Fruit fly (Drosophila melanogaster) whole organism, embryonic: ENCODE results near the gene Dpp10.

Source experiments
- ATbp ChIP-seq: fragments of 200-800 bp; sonication (Bioruptor generic); optimal IDR thresholded peaks from 2 replicates; lab custom pipeline; 2017; ENCODE audit warnings: missing biosample characterization, mild to moderate bottlenecking, missing genetic modification characterization, missing genetic modification reagents
- Abd-B ChIP-seq: fragments of 200-800 bp; sonication (Bioruptor generic); optimal IDR thresholded peaks from 2 replicates; lab custom pipeline; 2018; ENCODE audit warnings: missing biosample characterization, mild to moderate bottlenecking, missing genetic modification characterization, moderate library complexity
- B-H1 ChIP-seq: fragments of 200-800 bp; sonication (Bioruptor generic); IDR thresholded peaks from 3 replicates; pipeline ENCODE4 v1.3.6; 2022; ENCODE audit warnings: missing biosample characterization, missing genetic modification characterization
- BEAF-32 ChIP-seq: fragments of 200-800 bp; sonication (Bioruptor generic); optimal IDR thresholded peaks from 3 replicates; lab custom pipeline; 2017; ENCODE audit warnings: missing biosample characterization, missing genetic modification characterization, mild to moderate bottlenecking, moderate library complexity, missing genetic modification reagents
- CG10147 ChIP-seq: fragments of 200-800 bp; sonication (Bioruptor generic); optimal IDR thresholded peaks from 2 replicates; lab custom pipeline; 2019; ENCODE audit warnings: missing biosample characterization, mild to moderate bottlenecking, missing genetic modification characterization, moderate library complexity
- CG10267 ChIP-seq: fragments of 200-800 bp; sonication (Bioruptor generic); optimal IDR thresholded peaks from 2 replicates; lab custom pipeline; 2018; ENCODE audit warnings: missing biosample characterization, mild to moderate bottlenecking, missing genetic modification characterization, moderate library complexity
- CG11093 ChIP-seq: fragments of 200-800 bp; sonication (Bioruptor generic); IDR thresholded peaks from 3 replicates; pipeline ENCODE4 v1.3.6; 2022; ENCODE audit warnings: missing biosample characterization, missing genetic modification characterization
- CG11723 ChIP-seq: fragments of 200-800 bp; sonication (Bioruptor generic); optimal IDR thresholded peaks from 2 replicates; lab custom pipeline; 2017; ENCODE audit warnings: missing biosample characterization, mild to moderate bottlenecking, missing genetic modification characterization
- CG12236 ChIP-seq: fragments of 200-800 bp; sonication (Bioruptor generic); optimal IDR thresholded peaks from 2 replicates; lab custom pipeline; 2016; ENCODE audit warnings: missing biosample characterization, missing genetic modification characterization
- CG12659 ChIP-seq: fragments of 200-800 bp; sonication (Bioruptor generic); optimal IDR thresholded peaks from 3 replicates; lab custom pipeline; 2017; ENCODE audit warnings: mild to moderate bottlenecking, missing biosample characterization, missing genetic modification reagents, missing genetic modification characterization
- CG13624 ChIP-seq: fragments of 200-800 bp; sonication (Bioruptor generic); optimal IDR thresholded peaks from 2 replicates; lab custom pipeline; 2016; ENCODE audit warnings: missing biosample characterization, missing genetic modification characterization
- CG1832 ChIP-seq: fragments of 200-800 bp; sonication (Bioruptor generic); optimal IDR thresholded peaks from 2 replicates; lab custom pipeline; 2017; ENCODE audit warnings: missing biosample characterization, mild to moderate bottlenecking, missing genetic modification characterization, inconsistent platforms
- CG18619 ChIP-seq: fragments of 200-800 bp; sonication (Bioruptor generic); optimal IDR thresholded peaks from 3 replicates; lab custom pipeline; 2017; ENCODE audit warnings: missing biosample characterization, mild to moderate bottlenecking, missing genetic modification characterization
- CG30020 ChIP-seq: fragments of 200-800 bp; optimal IDR thresholded peaks from 2 replicates; lab custom pipeline; 2019; ENCODE audit warnings: missing biosample characterization, mild to moderate bottlenecking, missing genetic modification characterization, moderate library complexity
- CG32772 ChIP-seq: fragments of 200-800 bp; sonication (Bioruptor generic); IDR thresholded peaks from 2 replicates; pipeline ENCODE4 v1.3.6; 2022; ENCODE audit warnings: missing biosample characterization, missing genetic modification characterization
- CG3838 ChIP-seq: fragments of 200-800 bp; sonication (Bioruptor generic); optimal IDR thresholded peaks from 3 replicates; lab custom pipeline; 2016; ENCODE audit warnings: missing biosample characterization, missing genetic modification characterization
- CG4854 ChIP-seq: fragments of 200-800 bp; sonication (Bioruptor generic); optimal IDR thresholded peaks from 2 replicates; lab custom pipeline; 2016; ENCODE audit warnings: missing biosample characterization, missing genetic modification characterization, inconsistent platforms
- CG5953 ChIP-seq: fragments of 200-800 bp; sonication (Bioruptor generic); IDR thresholded peaks from 2 replicates; pipeline ENCODE4 v1.3.6; 2022; ENCODE audit warnings: missing biosample characterization, missing genetic modification characterization
- CG6854 ChIP-seq: fragments of 200-800 bp; sonication (Bioruptor generic); optimal IDR thresholded peaks from 3 replicates; lab custom pipeline; 2017; ENCODE audit warnings: missing biosample characterization, mild to moderate bottlenecking, missing genetic modification characterization
- CG7372 ChIP-seq: fragments of 200-800 bp; sonication (Bioruptor generic); IDR thresholded peaks from 2 replicates; pipeline ENCODE4 v1.3.6; 2022; ENCODE audit warnings: missing biosample characterization, missing genetic modification characterization
- CG7556 ChIP-seq: fragments of 200-800 bp; sonication (Bioruptor generic); optimal IDR thresholded peaks from 2 replicates; lab custom pipeline; 2017; ENCODE audit warnings: missing biosample characterization, mild to moderate bottlenecking, missing genetic modification characterization
- CG7963 ChIP-seq: fragments of 200-800 bp; sonication (Bioruptor generic); IDR thresholded peaks from 3 replicates; pipeline ENCODE4 v1.3.6; 2022; ENCODE audit warnings: missing biosample characterization, missing genetic modification characterization; ENCODE audit not compliant: partially characterized antibody
- CG9215 ChIP-seq: fragments of 200-800 bp; sonication (Bioruptor generic); IDR thresholded peaks from 2 replicates; pipeline ENCODE4 v1.3.6; 2022; ENCODE audit warnings: missing biosample characterization, missing genetic modification characterization
- CG9876 ChIP-seq: fragments of 200-800 bp; sonication (Bioruptor generic); optimal IDR thresholded peaks from 2 replicates; lab custom pipeline; 2016; ENCODE audit warnings: missing biosample characterization, missing genetic modification characterization
- Dad ChIP-seq: fragments of 200-800 bp; sonication (Bioruptor generic); optimal IDR thresholded peaks from 3 replicates; lab custom pipeline; 2016; ENCODE audit warnings: missing biosample characterization, missing genetic modification characterization
- Dbx ChIP-seq: fragments of 200-800 bp; sonication (Bioruptor generic); IDR thresholded peaks from 3 replicates; pipeline ENCODE4 v1.3.6; 2022; ENCODE audit warnings: missing biosample characterization, missing genetic modification characterization
- E2f1 ChIP-seq: fragments of 200-800 bp; sonication (Bioruptor generic); IDR thresholded peaks from 2 replicates; pipeline ENCODE4 v1.3.6; 2022; ENCODE audit warnings: missing biosample characterization, missing genetic modification characterization
- Lhr ChIP-seq: fragments of 200-800 bp; sonication (Bioruptor generic); optimal IDR thresholded peaks from 3 replicates; lab custom pipeline; 2017; ENCODE audit warnings: mild to moderate bottlenecking, missing biosample characterization, missing genetic modification reagents, missing genetic modification characterization
- Lpt ChIP-seq: fragments of >200 bp; optimal IDR thresholded peaks from 2 replicates; lab custom pipeline; 2018; ENCODE audit warnings: missing biosample characterization, missing genetic modification characterization
- Nf-YA ChIP-seq: fragments of 200-800 bp; sonication (Bioruptor generic); IDR thresholded peaks from 2 replicates; pipeline ENCODE4 v1.3.6; 2022; ENCODE audit warnings: missing biosample characterization, missing genetic modification characterization
- Optix ChIP-seq: fragments of 200-800 bp; sonication (Bioruptor generic); IDR thresholded peaks from 3 replicates; pipeline ENCODE4 v1.3.6; 2022; ENCODE audit warnings: missing biosample characterization, missing genetic modification characterization
- Rfx ChIP-seq: fragments of 200-800 bp; sonication (Bioruptor generic); IDR thresholded peaks from 2 replicates; pipeline ENCODE4 v1.3.6; 2022; ENCODE audit warnings: missing biosample characterization, missing genetic modification characterization
- Side ChIP-seq: fragments of 200-800 bp; sonication (Bioruptor generic); optimal IDR thresholded peaks from 2 replicates; lab custom pipeline; 2016; ENCODE audit warnings: missing biosample characterization, missing genetic modification characterization
- Xbp1 ChIP-seq: fragments of 200-800 bp; sonication (Bioruptor generic); optimal IDR thresholded peaks from 3 replicates; lab custom pipeline; 2016; ENCODE audit warnings: missing biosample characterization, mild to moderate bottlenecking, missing genetic modification characterization
- dimm ChIP-seq: fragments of 200-800 bp; sonication (Bioruptor generic); IDR thresholded peaks from 2 replicates; pipeline ENCODE4 v1.3.6; 2022; ENCODE audit warnings: missing biosample characterization, missing genetic modification characterization
- en ChIP-seq: fragments of 200-800 bp; sonication (Bioruptor generic); optimal IDR thresholded peaks from 2 replicates; lab custom pipeline; 2016; ENCODE audit warnings: missing biosample characterization, missing genetic modification characterization
- fd96Cb ChIP-seq: fragments of 200-800 bp; sonication (Bioruptor generic); optimal IDR thresholded peaks from 2 replicates; lab custom pipeline; 2018; ENCODE audit warnings: missing biosample characterization, mild to moderate bottlenecking, missing genetic modification characterization, moderate library complexity
- ken ChIP-seq: fragments of 200-800 bp; sonication (Bioruptor generic); IDR thresholded peaks from 3 replicates; pipeline ENCODE4 v1.3.6; 2022; ENCODE audit warnings: missing biosample characterization, missing genetic modification characterization
- odd ChIP-seq: fragments of 200-800 bp; sonication (Bioruptor generic); optimal IDR thresholded peaks from 2 replicates; lab custom pipeline; 2017; ENCODE audit warnings: missing biosample characterization, mild to moderate bottlenecking, missing genetic modification characterization
- onecut ChIP-seq: fragments of 200-800 bp; sonication (Bioruptor generic); IDR thresholded peaks from 2 replicates; pipeline ENCODE4 v1.3.6; 2022; ENCODE audit warnings: missing biosample characterization, missing genetic modification characterization
- p53 ChIP-seq: fragments of 200-800 bp; sonication (Bioruptor generic); optimal IDR thresholded peaks from 2 replicates; lab custom pipeline; 2016; ENCODE audit warnings: missing biosample characterization, missing genetic modification characterization
- pb ChIP-seq: fragments of 200-800 bp; sonication (Bioruptor generic); optimal IDR thresholded peaks from 3 replicates; lab custom pipeline; 2016; ENCODE audit warnings: missing biosample characterization, missing genetic modification characterization
- pfk ChIP-seq: fragments of 200-800 bp; sonication (Bioruptor generic); optimal IDR thresholded peaks from 2 replicates; lab custom pipeline; 2018; ENCODE audit warnings: missing biosample characterization, mild to moderate bottlenecking, missing genetic modification characterization, moderate library complexity
- seq ChIP-seq: fragments of 200-800 bp; sonication (Bioruptor generic); IDR thresholded peaks from 2 replicates; pipeline ENCODE4 v1.3.6; 2022; ENCODE audit warnings: missing biosample characterization, missing genetic modification characterization
- sim ChIP-seq: fragments of 200-800 bp; sonication (Bioruptor generic); IDR thresholded peaks from 2 replicates; pipeline ENCODE4 v1.3.6; 2022; ENCODE audit warnings: missing biosample characterization, missing genetic modification characterization
- slou ChIP-seq: fragments of 200-800 bp; sonication (Bioruptor generic); optimal IDR thresholded peaks from 3 replicates; lab custom pipeline; 2016; ENCODE audit warnings: missing biosample characterization, missing genetic modification characterization
- stc ChIP-seq: fragments of 200-800 bp; sonication (Bioruptor generic); IDR thresholded peaks from 2 replicates; pipeline ENCODE4 v1.3.6; 2022; ENCODE audit warnings: missing biosample characterization, missing genetic modification characterization
- stwl ChIP-seq: fragments of 200-800 bp; sonication (Bioruptor generic); optimal IDR thresholded peaks from 3 replicates; lab custom pipeline; 2018; ENCODE audit warnings: missing biosample characterization, mild to moderate bottlenecking, missing genetic modification characterization, moderate library complexity
- tin ChIP-seq: fragments of 200-800 bp; sonication (Bioruptor generic); optimal IDR thresholded peaks from 3 replicates; lab custom pipeline; 2016; ENCODE audit warnings: missing biosample characterization, missing genetic modification characterization
- unpg ChIP-seq: fragments of 200-800 bp; sonication (Bioruptor generic); optimal IDR thresholded peaks from 3 replicates; lab custom pipeline; 2018; ENCODE audit warnings: missing biosample characterization, mild to moderate bottlenecking, missing genetic modification characterization, moderate library complexity
- vfl ChIP-seq: fragments of 200-800 bp; sonication (Bioruptor generic); optimal IDR thresholded peaks from 2 replicates; lab custom pipeline; 2016; ENCODE audit warnings: missing biosample characterization, missing genetic modification characterization

Dpp10 gene

DNA sequence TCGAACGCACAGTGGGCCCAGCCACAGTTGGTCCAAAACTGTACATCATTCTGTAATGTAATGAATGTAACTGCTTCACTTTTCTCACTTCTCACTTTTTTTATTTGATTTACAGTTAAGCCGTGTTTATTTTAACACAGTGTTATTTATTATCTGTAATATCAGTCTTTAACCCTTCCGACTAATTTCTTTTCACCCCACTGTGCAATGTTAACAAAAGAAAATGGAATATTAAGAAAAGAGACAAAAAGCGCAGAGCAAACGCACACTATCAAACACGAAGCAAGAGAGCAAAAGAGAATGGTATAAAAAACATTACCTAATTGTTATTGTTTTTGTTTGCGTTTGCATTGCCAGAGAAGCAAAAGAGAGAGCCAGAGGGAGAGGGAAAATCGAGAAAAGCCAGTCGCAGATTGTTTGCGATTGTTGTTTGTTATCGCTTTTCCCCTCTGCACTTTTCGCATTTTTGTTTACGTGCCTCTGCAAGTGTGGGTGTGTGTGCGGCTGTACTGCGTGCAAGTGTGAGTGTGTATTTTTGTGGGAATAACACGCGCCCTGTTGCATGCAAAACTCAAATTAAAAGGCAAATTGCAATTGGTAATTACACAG lies 46.3 kb upstream of the Dpp10 start (continued):
- TF ChIP-seq CG9215 (GFP tag; lab: Robert Waterston, UW) (peak; percentile 90), CG10147 (GFP tag; lab: Kevin White, UChicago) (peak; percentile 95), stwl (tag; lab: Kevin White, UChicago) (peak; percentile 66), ATbp (GFP tag; lab: Kevin White, UChicago) (peak; percentile 99), CG32772 (peak; percentile 97), CG3838 (GFP tag; lab: Kevin White, UChicago) (peak; percentile 97), Optix (GFP tag; lab: Robert Waterston, UW) (peak; percentile 97), seq (peak; percentile 98), tin (GFP tag; lab: Kevin White, UChicago) (peak; percentile 99), BEAF-32 (GFP tag; lab: Kevin White, UChicago) (peak; percentile 12), Dbx (GFP tag; lab: Robert Waterston, UW) (peak; percentile 95), CG7963 (GFP tag; lab: Robert Waterston, UW) (peak; percentile 24; the same call in 1 of the 3 replicates), sim (GFP tag; lab: Robert Waterston, UW) (peak; percentile 97), Lpt (GFP tag; lab: Kevin White, UChicago) (no peak), CG5953 (GFP tag; lab: Robert Waterston, UW) (peak; percentile 98), ken (GFP tag; lab: Robert Waterston, UW) (peak; percentile 96), onecut (peak; percentile 96), B-H1 (GFP tag; lab: Robert Waterston, UW) (peak; percentile 97), Side (GFP tag; lab: Kevin White, UChicago) (peak; percentile 98), Abd-B (peak; percentile 97), Lhr (peak; percentile 95), odd (peak; percentile 99), CG7556 (GFP tag; lab: Kevin White, UChicago) (peak; percentile 98), Dad (GFP tag; lab: Kevin White, UChicago) (peak; percentile 98), p53 (GFP tag; lab: Kevin White, UChicago) (peak; percentile 95), Xbp1 (GFP tag; lab: Kevin White, UChicago) (peak; percentile 99), CG10267 (tag; lab: Kevin White, UChicago) (peak; percentile 96), CG12659 (GFP tag; lab: Kevin White, UChicago) (peak; percentile 98), fd96Cb (peak; percentile 98), en (GFP tag; lab: Kevin White, UChicago) (peak; percentile 98), CG7372 (GFP tag; lab: Robert Waterston, UW) (peak; percentile 96), CG18619 (GFP tag; lab: Kevin White, UChicago) (peak; percentile 97), CG13624 (GFP tag; lab: Kevin White, UChicago) (peak; percentile 98), Rfx (GFP tag; lab: Robert Waterston, UW) (peak; percentile 97), vfl (GFP tag; lab: Kevin White, UChicago) (peak; percentile 96), dimm (GFP tag; lab: Robert Waterston, UW) (peak; percentile 92), Nf-YA (peak; percentile 94), stc (GFP tag; lab: Robert Waterston, UW) (peak; percentile 98), CG12236 (peak; percentile 98), CG11093 (GFP tag; lab: Robert Waterston, UW) (peak; percentile 94), unpg (GFP tag; lab: Kevin White, UChicago) (peak; percentile 99), pb (peak; percentile 98), pfk (peak; percentile 52), CG1832 (GFP tag; lab: Kevin White, UChicago) (no peak), CG6854 (GFP tag; lab: Kevin White, UChicago) (peak; percentile 96), E2f1 (GFP tag; lab: Robert Waterston, UW) (peak; percentile 97), slou (peak; percentile 93), CG4854 (peak; percentile 98), CG30020 (tag; lab: Kevin White, UChicago) (peak; percentile 86), CG11723 (peak; percentile 98), CG9876 (peak; percentile 96)
